Worm (Caenorhabditis elegans) whole organism, L1 larva: ENCODE data around the gene F46B3.9.

Source experiments
- ama-1 ChIP-seq: fragments of 150-350 bp; optimal IDR thresholded peaks from 2 replicates; lab custom pipeline; 2014
- lsy-2 ChIP-seq, 2 experiments: fragments of 150-350 bp; optimal IDR thresholded peaks; 2 replicates each; lab custom pipeline; 2014; ENCODE audit warnings: missing biosample characterization in 2 of 2, missing genetic modification characterization in 2 of 2

ce11 chrV:20664930-20665329 lies 39.0 kb upstream of the F46B3.9 start:
- no peak for TF ChIP-seq ama-1 (lab: Kevin White, UChicago)
- no peak for TF ChIP-seq lsy-2 (tag; optimal IDR thresholded peaks at IDR 0.05; lab: Kevin White, UChicago)
